Fruit fly (Drosophila melanogaster) S2 (cell line): ENCODE data around the gene bor.

Source experiments
- CG8478 ChIP-seq: fragments of >200 bp; optimal IDR thresholded peaks from 2 replicates; lab custom pipeline; 2018
- CTCF ChIP-seq, 2 experiments: fragments of >200 bp; optimal IDR thresholded peaks; 2 replicates each; lab custom pipeline; 2018

DNA sequence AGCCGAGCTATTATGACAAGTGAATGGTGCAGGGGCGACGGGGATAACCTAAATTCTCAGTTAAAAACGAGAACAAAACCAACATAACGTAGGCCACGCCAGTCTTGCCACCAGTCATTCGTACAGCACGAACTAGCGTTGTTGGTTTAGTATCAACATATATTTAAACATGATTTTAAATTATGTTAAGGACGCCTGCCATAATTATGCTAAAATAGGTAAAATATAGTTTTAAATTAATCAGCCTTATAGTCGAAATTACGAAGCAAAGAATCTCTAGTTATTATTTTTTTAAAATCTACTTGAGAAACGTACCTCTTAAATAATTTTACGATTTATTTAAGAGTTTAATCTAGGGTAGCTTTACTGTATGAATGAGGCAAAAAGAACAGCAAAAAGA is 13.1 kb upstream of the bor start:
- TF ChIP-seq CG8478 (lab: Kevin White, UChicago) (no peak), CTCF (optimal IDR thresholded peaks at IDR 0.05; lab: Kevin White, UChicago) (no peak)
